Fruit fly (Drosophila melanogaster) whole organism, embryonic: ENCODE measurements around the gene bon.

ENCODE experiments used
- Atf6 ChIP-seq: fragments of 200-800 bp; sonication (Bioruptor generic); IDR thresholded peaks from 2 replicates; pipeline ENCODE4 v1.3.6; 2022; ENCODE audit warnings: missing biosample characterization, missing genetic modification characterization
- B-H2 ChIP-seq: fragments of 200-800 bp; sonication (Bioruptor generic); optimal IDR thresholded peaks from 2 replicates; lab custom pipeline; 2018; ENCODE audit warnings: missing biosample characterization, mild to moderate bottlenecking, missing genetic modification characterization
- Blimp-1 ChIP-seq: fragments of 200-800 bp; sonication (Bioruptor generic); optimal IDR thresholded peaks from 3 replicates; lab custom pipeline; 2018; ENCODE audit warnings: missing biosample characterization, missing genetic modification characterization, mild to moderate bottlenecking, moderate library complexity, missing genetic modification reagents
- CG10431 ChIP-seq: fragments of 200-800 bp; sonication (Bioruptor generic); optimal IDR thresholded peaks from 3 replicates; lab custom pipeline; 2018; ENCODE audit warnings: missing biosample characterization, mild to moderate bottlenecking, missing genetic modification characterization
- CG12769 ChIP-seq: fragments of 200-800 bp; sonication (Bioruptor generic); optimal IDR thresholded peaks from 2 replicates; lab custom pipeline; 2019; ENCODE audit warnings: missing biosample characterization, mild to moderate bottlenecking, missing genetic modification characterization, moderate library complexity
- CG13287 ChIP-seq: fragments of 200-800 bp; sonication (Bioruptor generic); IDR thresholded peaks from 2 replicates; pipeline ENCODE4 v1.3.6; 2022; ENCODE audit warnings: missing biosample characterization, missing genetic modification characterization; ENCODE audit not compliant: partially characterized antibody
- CG1529 ChIP-seq: fragments of 200-800 bp; sonication (Bioruptor generic); optimal IDR thresholded peaks from 3 replicates; lab custom pipeline; 2018; ENCODE audit warnings: missing biosample characterization, missing genetic modification characterization
- CG17186 ChIP-seq: fragments of 200-800 bp; sonication (Bioruptor generic); optimal IDR thresholded peaks from 3 replicates; lab custom pipeline; 2017; ENCODE audit warnings: missing biosample characterization, missing genetic modification reagents, missing genetic modification characterization
- CG2199 ChIP-seq: fragments of 200-800 bp; sonication (Bioruptor generic); IDR thresholded peaks from 3 replicates; pipeline ENCODE4 v1.3.6; 2022; ENCODE audit warnings: missing biosample characterization, missing genetic modification characterization
- CG3163 ChIP-seq: fragments of 200-800 bp; sonication (Bioruptor generic); optimal IDR thresholded peaks from 3 replicates; lab custom pipeline; 2016; ENCODE audit warnings: missing biosample characterization, missing genetic modification characterization
- CG32767 ChIP-seq: fragments of 200-800 bp; sonication (Bioruptor generic); IDR thresholded peaks from 2 replicates; pipeline ENCODE4 v1.3.6; 2022; ENCODE audit warnings: missing biosample characterization, missing genetic modification characterization
- CG33557 ChIP-seq: fragments of 200-800 bp; sonication (Bioruptor generic); optimal IDR thresholded peaks from 2 replicates; lab custom pipeline; 2019; ENCODE audit warnings: missing biosample characterization, mild to moderate bottlenecking, missing genetic modification characterization, moderate library complexity
- CG34376 ChIP-seq: fragments of 200-800 bp; sonication (Bioruptor generic); optimal IDR thresholded peaks from 2 replicates; lab custom pipeline; 2018; ENCODE audit warnings: missing biosample characterization, mild to moderate bottlenecking, missing genetic modification characterization
- CG3995 ChIP-seq: fragments of 200-800 bp; sonication (Bioruptor generic); optimal IDR thresholded peaks from 3 replicates; lab custom pipeline; 2016; ENCODE audit warnings: missing biosample characterization, missing genetic modification characterization
- CG4282 ChIP-seq: fragments of 200-800 bp; sonication (Bioruptor generic); optimal IDR thresholded peaks from 2 replicates; lab custom pipeline; 2016; ENCODE audit warnings: missing biosample characterization, missing genetic modification characterization
- CG5180 ChIP-seq: fragments of 200-800 bp; sonication (Bioruptor generic); optimal IDR thresholded peaks from 3 replicates; lab custom pipeline; 2017; ENCODE audit warnings: missing biosample characterization, missing genetic modification characterization, mild to moderate bottlenecking, moderate library complexity, missing genetic modification reagents
- CG6175 ChIP-seq: fragments of 200-800 bp; sonication (Bioruptor generic); IDR thresholded peaks from 3 replicates; pipeline ENCODE4 v1.3.6; 2022; ENCODE audit warnings: missing biosample characterization, missing genetic modification characterization
- CG8924 ChIP-seq: fragments of 200-800 bp; optimal IDR thresholded peaks from 3 replicates; lab custom pipeline; 2019; ENCODE audit warnings: missing biosample characterization, mild to moderate bottlenecking, missing genetic modification characterization, moderate library complexity
- CTCF ChIP-seq: fragments of 200-800 bp; sonication (Bioruptor generic); optimal IDR thresholded peaks from 2 replicates; lab custom pipeline; 2017; ENCODE audit warnings: missing biosample characterization, mild to moderate bottlenecking, missing genetic modification characterization, moderate library complexity
- Deaf1 ChIP-seq: fragments of 200-800 bp; optimal IDR thresholded peaks from 3 replicates; lab custom pipeline; 2019; ENCODE audit warnings: missing biosample characterization, mild to moderate bottlenecking, missing genetic modification characterization, moderate library complexity
- Ets65A ChIP-seq: fragments of 200-800 bp; sonication (Bioruptor generic); peaks from one replicate; lab custom pipeline; 2016; ENCODE audit warnings: missing biosample characterization, missing genetic modification characterization
- H2.0 ChIP-seq: fragments of 200-800 bp; sonication (Bioruptor generic); IDR thresholded peaks from 2 replicates; pipeline ENCODE4 v1.3.6; 2022; ENCODE audit warnings: missing biosample characterization, missing genetic modification characterization
- HLH54F ChIP-seq: fragments of 200-800 bp; sonication (Bioruptor generic); optimal IDR thresholded peaks from 3 replicates; lab custom pipeline; 2016; ENCODE audit warnings: missing biosample characterization, missing genetic modification characterization
- HLHmδ ChIP-seq: fragments of 200-800 bp; sonication (Bioruptor generic); optimal IDR thresholded peaks from 2 replicates; lab custom pipeline; 2018; ENCODE audit warnings: missing biosample characterization, mild to moderate bottlenecking, missing genetic modification characterization, moderate library complexity
- Hand ChIP-seq: fragments of 200-800 bp; sonication (Bioruptor generic); optimal IDR thresholded peaks from 2 replicates; lab custom pipeline; 2017; ENCODE audit warnings: mild to moderate bottlenecking, missing biosample characterization, missing genetic modification reagents, missing genetic modification characterization
- Jarid2 ChIP-seq: fragments of 200-800 bp; sonication (Bioruptor generic); optimal IDR thresholded peaks from 3 replicates; lab custom pipeline; 2017; ENCODE audit warnings: mild to moderate bottlenecking, missing biosample characterization, missing genetic modification reagents, missing genetic modification characterization
- Kr ChIP-seq: fragments of 200-800 bp; sonication (Bioruptor generic); optimal IDR thresholded peaks from 2 replicates; lab custom pipeline; 2017; ENCODE audit warnings: missing biosample characterization, mild to moderate bottlenecking, missing genetic modification characterization
- MTF-1 ChIP-seq: fragments of 200-800 bp; sonication (Bioruptor generic); optimal IDR thresholded peaks from 2 replicates; lab custom pipeline; 2018; ENCODE audit warnings: missing biosample characterization, mild to moderate bottlenecking, missing genetic modification characterization, borderline replicate concordance
- Opbp ChIP-seq: fragments of 200-800 bp; sonication (Bioruptor generic); IDR thresholded peaks from 3 replicates; pipeline ENCODE4 v1.3.6; 2022; ENCODE audit warnings: missing biosample characterization, missing genetic modification characterization; ENCODE audit not compliant: partially characterized antibody
- PHDP ChIP-seq: fragments of 200-800 bp; sonication (Bioruptor generic); optimal IDR thresholded peaks from 3 replicates; lab custom pipeline; 2018; ENCODE audit warnings: missing biosample characterization, mild to moderate bottlenecking, missing genetic modification characterization, moderate library complexity
- Ravus ChIP-seq: fragments of 200-800 bp; sonication (Bioruptor generic); IDR thresholded peaks from 2 replicates; pipeline ENCODE4 v1.3.6; 2022; ENCODE audit warnings: missing biosample characterization, missing genetic modification characterization
- Sry-β ChIP-seq: fragments of 200-800 bp; sonication (Bioruptor generic); optimal IDR thresholded peaks from 2 replicates; lab custom pipeline; 2018; ENCODE audit warnings: missing biosample characterization, mild to moderate bottlenecking, missing genetic modification characterization, moderate library complexity
- TFAM ChIP-seq: fragments of 200-800 bp; sonication (Bioruptor generic); optimal IDR thresholded peaks from 2 replicates; lab custom pipeline; 2017; ENCODE audit warnings: missing biosample characterization, missing genetic modification characterization, inconsistent platforms
- ato ChIP-seq: fragments of 200-800 bp; sonication (Bioruptor generic); IDR thresholded peaks from 2 replicates; pipeline ENCODE4 v1.3.6; 2022; ENCODE audit warnings: missing biosample characterization, missing genetic modification characterization; ENCODE audit not compliant: partially characterized antibody
- bab2 ChIP-seq: fragments of 200-800 bp; sonication (Bioruptor generic); optimal IDR thresholded peaks from 2 replicates; lab custom pipeline; 2016; ENCODE audit warnings: missing biosample characterization, missing genetic modification characterization
- bbx ChIP-seq: fragments of 200-800 bp; sonication (Bioruptor generic); IDR thresholded peaks from 2 replicates; pipeline ENCODE4 v1.3.6; 2022; ENCODE audit warnings: missing biosample characterization, missing genetic modification characterization; ENCODE audit not compliant: partially characterized antibody
- chinmo ChIP-seq: fragments of 200-800 bp; sonication (Bioruptor generic); IDR thresholded peaks from 4 replicates; pipeline ENCODE4 v1.3.6; 2022; ENCODE audit warnings: missing biosample characterization, missing genetic modification characterization; ENCODE audit not compliant: partially characterized antibody
- ci ChIP-seq: fragments of 200-800 bp; sonication (Bioruptor generic); IDR thresholded peaks from 3 replicates; pipeline ENCODE4 v1.3.6; 2022; ENCODE audit warnings: missing biosample characterization, missing genetic modification characterization
- corto ChIP-seq: fragments of 200-800 bp; sonication (Bioruptor generic); optimal IDR thresholded peaks from 2 replicates; lab custom pipeline; 2016; ENCODE audit warnings: missing biosample characterization, mild to moderate bottlenecking, missing genetic modification characterization, moderate library complexity
- grn ChIP-seq: fragments of 200-800 bp; sonication (Bioruptor generic); optimal IDR thresholded peaks from 3 replicates; lab custom pipeline; 2017; ENCODE audit warnings: missing biosample characterization, missing genetic modification characterization
- lab ChIP-seq: fragments of 200-800 bp; sonication (Bioruptor generic); optimal IDR thresholded peaks from 3 replicates; lab custom pipeline; 2017; ENCODE audit warnings: missing biosample characterization, missing genetic modification characterization, mild to moderate bottlenecking, moderate library complexity, missing genetic modification reagents
- lbe ChIP-seq: fragments of 200-800 bp; sonication (Bioruptor generic); optimal IDR thresholded peaks from 2 replicates; lab custom pipeline; 2016; ENCODE audit warnings: missing biosample characterization, mild to moderate bottlenecking, missing genetic modification characterization
- mam ChIP-seq: fragments of 200-800 bp; sonication (Bioruptor generic); optimal IDR thresholded peaks from 3 replicates; lab custom pipeline; 2016; ENCODE audit warnings: missing biosample characterization, missing genetic modification characterization
- nom ChIP-seq: fragments of 200-800 bp; sonication (Bioruptor generic); optimal IDR thresholded peaks from 2 replicates; lab custom pipeline; 2017; ENCODE audit warnings: missing biosample characterization, missing genetic modification characterization, mild to moderate bottlenecking, moderate library complexity, missing genetic modification reagents
- oc ChIP-seq: fragments of 200-800 bp; sonication (Bioruptor generic); optimal IDR thresholded peaks from 2 replicates; lab custom pipeline; 2018; ENCODE audit warnings: missing biosample characterization, mild to moderate bottlenecking, missing genetic modification characterization, moderate library complexity
- otp ChIP-seq: fragments of 200-800 bp; sonication (Bioruptor generic); IDR thresholded peaks from 3 replicates; pipeline ENCODE4, ENCODE4 v1.3.6; 2022; ENCODE audit warnings: missing biosample characterization, missing genetic modification characterization
- pfk ChIP-seq: fragments of 200-800 bp; sonication (Bioruptor generic); optimal IDR thresholded peaks from 2 replicates; lab custom pipeline; 2018; ENCODE audit warnings: missing biosample characterization, mild to moderate bottlenecking, missing genetic modification characterization, moderate library complexity
- shn ChIP-seq: fragments of 200-800 bp; sonication (Bioruptor generic); optimal IDR thresholded peaks from 3 replicates; lab custom pipeline; 2016; ENCODE audit warnings: missing biosample characterization, missing genetic modification characterization
- sob ChIP-seq: fragments of 200-800 bp; sonication (Bioruptor generic); IDR thresholded peaks from 2 replicates; pipeline ENCODE4 v1.3.6; 2022; ENCODE audit warnings: missing biosample characterization, missing genetic modification characterization
- z ChIP-seq: fragments of 200-800 bp; sonication (Bioruptor generic); IDR thresholded peaks from 3 replicates; pipeline ENCODE4 v1.3.6; 2022; ENCODE audit warnings: missing biosample characterization, missing genetic modification characterization

bon gene

DNA sequence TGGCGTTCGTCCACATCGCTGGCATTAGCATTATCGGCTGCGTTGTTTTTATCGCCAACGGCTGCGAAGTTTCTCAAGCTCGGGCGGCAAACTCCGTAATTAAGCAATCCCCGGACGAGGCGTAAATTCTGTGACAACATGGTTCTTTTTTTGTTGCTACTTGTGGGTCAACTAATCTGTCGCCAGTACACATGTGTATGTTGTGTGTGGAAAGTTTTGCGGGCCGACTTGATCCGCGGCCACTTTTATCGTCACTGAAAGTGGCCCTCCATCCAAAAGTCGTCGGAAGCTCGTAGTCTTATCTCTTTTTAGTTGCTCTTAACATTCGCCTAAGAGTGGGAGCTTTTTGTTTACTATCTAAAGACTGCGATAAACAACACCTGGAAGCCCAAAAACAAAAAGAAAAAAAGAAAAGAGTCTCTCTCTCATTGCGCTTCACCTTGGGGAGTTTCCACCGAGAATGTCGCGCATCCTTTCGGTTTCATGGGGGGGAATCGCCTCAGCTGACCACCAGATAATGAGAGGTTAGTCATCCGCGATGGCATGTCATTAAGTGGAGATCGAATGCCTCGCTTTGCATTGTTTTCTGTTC is 29.0 kb upstream of the bon start, which contains the start of gene CG10877 (continued):
- TF ChIP-seq CG33557 = no peak
- no peak for TF ChIP-seq HLHmδ (GFP tag; lab: Kevin White, UChicago)
- TF ChIP-seq TFAM = no peak
- TF ChIP-seq lab = peak; percentile 34
- TF ChIP-seq Kr (GFP tag; lab: Kevin White, UChicago) = no peak
- TF ChIP-seq CG1529 (GFP tag; lab: Kevin White, UChicago) = no peak
- peak; percentile 51 for TF ChIP-seq Jarid2 (GFP tag; lab: Kevin White, UChicago)
- TF ChIP-seq H2.0 (GFP tag; lab: Robert Waterston, UW) = no peak
- no peak for TF ChIP-seq MTF-1 (GFP tag; lab: Kevin White, UChicago)
- TF ChIP-seq CTCF = no peak
- no peak for TF ChIP-seq CG4282 (GFP tag; lab: Kevin White, UChicago)
- TF ChIP-seq shn (GFP tag; lab: Kevin White, UChicago) = no peak
- TF ChIP-seq CG6175 = no peak
- no peak for TF ChIP-seq Atf6
- TF ChIP-seq mam = no peak
- TF ChIP-seq Deaf1 = peak; percentile 36
- TF ChIP-seq otp (GFP tag; lab: Robert Waterston, UW) = no peak
- no peak for TF ChIP-seq sob (GFP tag; lab: Robert Waterston, UW)
- no peak for TF ChIP-seq pfk (GFP tag; lab: Kevin White, UChicago)
- TF ChIP-seq HLH54F (GFP tag; lab: Kevin White, UChicago) = no peak
- TF ChIP-seq PHDP = no peak

DNA sequence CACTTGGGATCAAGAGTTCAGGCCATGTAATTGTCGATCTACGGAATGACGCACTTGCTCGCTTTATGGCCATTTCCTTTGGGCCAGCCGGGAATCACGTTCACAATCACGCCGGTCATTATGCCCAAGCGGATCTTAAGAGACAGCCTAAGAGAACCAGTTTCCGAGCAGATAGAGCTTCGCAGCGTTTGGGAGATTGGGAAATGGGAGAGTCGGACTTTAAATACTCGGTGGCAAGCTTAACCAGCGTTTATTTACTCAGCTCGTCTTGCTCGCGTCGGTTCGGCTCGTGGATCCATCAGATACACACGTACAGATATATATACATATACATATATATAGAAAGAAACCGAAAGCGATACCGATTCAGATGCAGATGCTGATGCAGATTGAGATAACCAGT is 27.4 kb upstream of the bon start:
- TF ChIP-seq CG2199 (GFP tag; lab: Robert Waterston, UW) (no peak), CG5180 (GFP tag; lab: Kevin White, UChicago) (peak; percentile 13), CG8924 (no peak), CG3163 (peak; percentile 86), Ravus (GFP tag; lab: Robert Waterston, UW) (no peak), oc (tag; lab: Kevin White, UChicago) (peak; percentile 42), z (GFP tag; lab: Robert Waterston, UW) (peak; percentile 74; the same call in 2 of the 3 replicates), chinmo (GFP tag; lab: Robert Waterston, UW) (peak; percentile 61; the same call in 1 of the 4 replicates), CG3995 (peak; percentile 12), CG10431 (GFP tag; lab: Kevin White, UChicago) (peak; percentile 28), CG17186 (GFP tag; lab: Kevin White, UChicago) (no peak), CG12769 (peak; percentile 46), bbx (GFP tag; lab: Robert Waterston, UW) (peak; percentile 35; the same call in 1 of the 2 replicates), CG34376 (GFP tag; lab: Kevin White, UChicago) (peak; percentile 17), Sry-β (GFP tag; lab: Kevin White, UChicago) (no peak), corto (GFP tag; lab: Kevin White, UChicago) (peak; percentile 20), nom (GFP tag; lab: Kevin White, UChicago) (peak; percentile 54), Hand (GFP tag; lab: Kevin White, UChicago) (no peak), Blimp-1 (GFP tag; lab: Kevin White, UChicago) (peak; percentile 95), lbe (GFP tag; lab: Kevin White, UChicago) (peak; percentile 3), grn (GFP tag; lab: Kevin White, UChicago) (peak; percentile 76), bab2 (no peak), CG32767 (GFP tag; lab: Robert Waterston, UW) (0 out of 2 replicates have a peak, but pooled peaks have one; percentile 28), B-H2 (GFP tag; lab: Kevin White, UChicago) (no peak), Jarid2 (GFP tag; lab: Kevin White, UChicago) (peak; percentile 58), ato (0 out of 2 replicates have a peak, but pooled peaks have one; percentile 27), Deaf1 (peak; percentile 69), CG13287 (peak; percentile 36; the same call in 1 of the 2 replicates), Ets65A (GFP tag; lab: Kevin White, UChicago) (peak; percentile 38), Opbp (GFP tag; lab: Robert Waterston, UW) (no peak), ci (GFP tag; lab: Robert Waterston, UW) (peak; percentile 49; the same call in 2 of the 3 replicates)
